Worm (Caenorhabditis elegans) whole organism, L1 larva: Measurements from ENCODE around the gene nep-11.

Source experiments
- F16B12.6 ChIP-seq: fragments of 150-350 bp; optimal IDR thresholded peaks from 2 replicates; lab custom pipeline; 2014; ENCODE audit warnings: missing biosample characterization, missing genetic modification characterization
- alr-1 ChIP-seq: fragments of 200-800 bp; sonication (Bioruptor generic); optimal IDR thresholded peaks from 2 replicates; lab custom pipeline; 2018; ENCODE audit warnings: borderline replicate concordance, mild to moderate bottlenecking, missing genetic modification characterization, missing compliant biosample characterization
- ama-1 ChIP-seq: fragments of 150-350 bp; optimal IDR thresholded peaks from 2 replicates; lab custom pipeline; 2014
- blmp-1 ChIP-seq: fragments of 150-350 bp; optimal IDR thresholded peaks from 2 replicates; lab custom pipeline; 2014; ENCODE audit warnings: missing biosample characterization, missing genetic modification characterization
- ceh-63 ChIP-seq: fragments of 200-800 bp; sonication (Bioruptor generic); optimal IDR thresholded peaks from 2 replicates; lab custom pipeline; 2018; ENCODE audit warnings: mild to moderate bottlenecking, missing genetic modification characterization, missing compliant biosample characterization
- ceh-82 ChIP-seq, 3 experiments: fragments of 150-350 bp in 1 of 3; sonication (generic microtip) in 2 of 3; optimal IDR thresholded peaks; 2 replicates each; lab custom pipeline; 2014 to 2017; ENCODE audit warnings: missing biosample characterization in 3 of 3, missing genetic modification characterization in 3 of 3
- dpl-1 ChIP-seq, 3 experiments: fragments of 150-350 bp in 2 of 3; sonication (generic microtip) in 1 of 3; optimal IDR thresholded peaks; 2 replicates each; lab custom pipeline; 2014 to 2017; ENCODE audit warnings: missing biosample characterization in 3 of 3, missing genetic modification characterization in 3 of 3, missing genetic modification reagents in 3 of 3
- dsc-1 ChIP-seq: sonication (generic microtip); optimal IDR thresholded peaks from 2 replicates; lab custom pipeline; 2016; ENCODE audit warnings: mild to moderate bottlenecking, missing genetic modification characterization, missing compliant biosample characterization
- efl-1 ChIP-seq, 4 experiments: fragments of 150-350 bp; optimal IDR thresholded peaks in 3 of 4; peaks in 1 of 4; 1 replicate in 1 of 4; 2 replicates in 3 of 4; lab custom pipeline; 2014; ENCODE audit warnings: missing biosample characterization in 2 of 4, missing genetic modification characterization in 2 of 4, missing genetic modification reagents in 2 of 4
- egl-27 ChIP-seq, 2 experiments: fragments of 150-350 bp in 1 of 2; sonication (generic microtip); optimal IDR thresholded peaks; 3 replicates each; lab custom pipeline; 2017 to 2018; ENCODE audit warnings: missing biosample characterization in 2 of 2, missing genetic modification characterization in 2 of 2, missing genetic modification reagents in 2 of 2
- fkh-4 ChIP-seq: sonication (generic microtip); optimal IDR thresholded peaks from 2 replicates; lab custom pipeline; 2016; ENCODE audit warnings: missing compliant biosample characterization, missing genetic modification characterization, borderline replicate concordance
- hlh-17 ChIP-seq: fragments of 200-800 bp; sonication (Bioruptor generic); optimal IDR thresholded peaks from 2 replicates; lab custom pipeline; 2018; ENCODE audit warnings: missing genetic modification characterization, mild to moderate bottlenecking, missing compliant biosample characterization, moderate library complexity, borderline replicate concordance
- hlh-4 ChIP-seq: sonication (generic microtip); optimal IDR thresholded peaks from 2 replicates; lab custom pipeline; 2016; ENCODE audit warnings: mild to moderate bottlenecking, missing genetic modification characterization, missing compliant biosample characterization
- hpl-2 ChIP-seq: fragments of 150-350 bp; optimal IDR thresholded peaks from 2 replicates; lab custom pipeline; 2014; ENCODE audit warnings: missing biosample characterization, missing genetic modification reagents, missing genetic modification characterization
- lin-13 ChIP-seq: fragments of 150-350 bp; optimal IDR thresholded peaks from 2 replicates; lab custom pipeline; 2014; ENCODE audit warnings: missing biosample characterization, missing genetic modification reagents, missing genetic modification characterization
- lsy-2 ChIP-seq, 2 experiments: fragments of 150-350 bp; optimal IDR thresholded peaks; 2 replicates each; lab custom pipeline; 2014; ENCODE audit warnings: missing biosample characterization in 2 of 2, missing genetic modification characterization in 2 of 2
- mdl-1 ChIP-seq, 2 experiments: fragments of 150-350 bp; optimal IDR thresholded peaks; 2 replicates each; lab custom pipeline; 2014 to 2017; ENCODE audit warnings: missing biosample characterization in 2 of 2, missing genetic modification characterization in 2 of 2, inconsistent platforms in 1 of 2
- mef-2 ChIP-seq: fragments of 150-350 bp; optimal IDR thresholded peaks from 2 replicates; lab custom pipeline; 2014; ENCODE audit warnings: missing biosample characterization, missing genetic modification characterization
- nhr-19 ChIP-seq: fragments of 200-800 bp; sonication (Bioruptor generic); conservative IDR thresholded peaks from 2 replicates; pipeline ENCODE4 v1.3.6; 2022; ENCODE audit warnings: missing genetic modification characterization, missing compliant biosample characterization
- nhr-47 ChIP-seq: sonication (generic microtip); optimal IDR thresholded peaks from 2 replicates; lab custom pipeline; 2016; ENCODE audit warnings: mild to moderate bottlenecking, missing genetic modification characterization, moderate library complexity, missing compliant biosample characterization
- nhr-71 ChIP-seq: sonication (generic microtip); optimal IDR thresholded peaks from 2 replicates; lab custom pipeline; 2016; ENCODE audit warnings: mild to moderate bottlenecking, missing genetic modification characterization, moderate library complexity, missing compliant biosample characterization
- nhr-77 ChIP-seq: fragments of 150-350 bp; optimal IDR thresholded peaks from 2 replicates; lab custom pipeline; 2014; ENCODE audit warnings: missing biosample characterization, missing genetic modification characterization
- rnt-1 ChIP-seq: sonication (generic microtip); optimal IDR thresholded peaks from 2 replicates; lab custom pipeline; 2016; ENCODE audit warnings: mild to moderate bottlenecking, missing genetic modification characterization, moderate library complexity, missing compliant biosample characterization
- skn-1 ChIP-seq: fragments of 150-350 bp; optimal IDR thresholded peaks from 2 replicates; lab custom pipeline; 2014; ENCODE audit warnings: missing biosample characterization, missing genetic modification characterization
- sptf-1 ChIP-seq: fragments of 150-350 bp; optimal IDR thresholded peaks from 2 replicates; lab custom pipeline; 2014; ENCODE audit warnings: missing biosample characterization, missing genetic modification characterization
- sup-37 ChIP-seq: fragments of 200-800 bp; sonication (Bioruptor generic); optimal IDR thresholded peaks from 2 replicates; lab custom pipeline; 2018; ENCODE audit warnings: mild to moderate bottlenecking, missing genetic modification characterization, missing compliant biosample characterization
- unc-130 ChIP-seq: fragments of 150-350 bp; optimal IDR thresholded peaks from 2 replicates; lab custom pipeline; 2017; ENCODE audit warnings: missing biosample characterization, missing genetic modification characterization, inconsistent platforms
- unc-30 ChIP-seq: sonication (generic microtip); optimal IDR thresholded peaks from 2 replicates; lab custom pipeline; 2017; ENCODE audit warnings: missing biosample characterization, missing genetic modification characterization
- unc-62 ChIP-seq: fragments of 150-350 bp; optimal IDR thresholded peaks from 2 replicates; lab custom pipeline; 2014; ENCODE audit warnings: missing biosample characterization, missing genetic modification reagents, missing genetic modification characterization
- xbp-1 ChIP-seq: sonication (generic microtip); optimal IDR thresholded peaks from 2 replicates; lab custom pipeline; 2016; ENCODE audit warnings: missing genetic modification characterization, missing compliant biosample characterization
- zag-1 ChIP-seq: fragments of 150-350 bp; optimal IDR thresholded peaks from 2 replicates; lab custom pipeline; 2014; ENCODE audit warnings: missing biosample characterization, missing genetic modification characterization

Gene nep-11

ce11 chrII:3375302-3375701, 50.0 kb downstream of the nep-11 start:
- TF ChIP-seq blmp-1 (tag; lab: Kevin White, UChicago) = no peak
- TF ChIP-seq dpl-1 (GFP tag; optimal IDR thresholded peaks at IDR 0.05; lab: Kevin White, UChicago) = no peak
- TF ChIP-seq sptf-1 (tag; lab: Kevin White, UChicago) = no peak
- TF ChIP-seq zag-1 (tag; lab: Kevin White, UChicago) = no peak
- no peak for TF ChIP-seq unc-30 (tag; lab: Kevin White, UChicago)
- TF ChIP-seq hpl-2 (GFP tag; lab: Kevin White, UChicago) = no peak
- no peak for TF ChIP-seq F16B12.6 (tag; lab: Kevin White, UChicago)
- no peak for TF ChIP-seq ceh-63 (GFP tag; lab: Kevin White, UChicago)
- TF ChIP-seq ceh-82 (tag; optimal IDR thresholded peaks at IDR 0.05; lab: Kevin White, UChicago) = no peak
- TF ChIP-seq lsy-2 (tag; optimal IDR thresholded peaks at IDR 0.05; lab: Kevin White, UChicago) = no peak
- TF ChIP-seq nhr-19 (GFP tag; lab: Robert Waterston, UW) = no peak
- no peak for TF ChIP-seq hlh-4 (tag; lab: Kevin White, UChicago)
- no peak for TF ChIP-seq hlh-17 (GFP tag; lab: Kevin White, UChicago)

ce11 chrII:3374779-3375178, 50.6 kb downstream of the nep-11 start, which contains the start of gene bath-10:
bath-10 (plus strand) TSS chrII:3375079.
- TF ChIP-seq alr-1 (tag; lab: Kevin White, UChicago) = no peak
- no peak for TF ChIP-seq egl-27 (tag; optimal IDR thresholded peaks at IDR 0.05; lab: Kevin White, UChicago)
- no peak for TF ChIP-seq F16B12.6 (tag; lab: Kevin White, UChicago)
- no peak for TF ChIP-seq xbp-1
- TF ChIP-seq ama-1 (lab: Kevin White, UChicago) = no peak
- no peak for TF ChIP-seq skn-1 (tag; lab: Kevin White, UChicago)
- TF ChIP-seq nhr-71 (tag; lab: Kevin White, UChicago) = no peak
- TF ChIP-seq dsc-1 (tag; lab: Kevin White, UChicago) = no peak

- no peak for TF ChIP-seq unc-62
- TF ChIP-seq efl-1 (optimal IDR thresholded peaks at IDR 0.05; lab: Kevin White, UChicago) = peak in 1 of 2 experiments; percentile 4
- no peak for TF ChIP-seq efl-1 (GFP tag; optimal IDR thresholded peaks at IDR 0.05 in 1 of 2; lab: Kevin White, UChicago)
- TF ChIP-seq blmp-1 (tag; lab: Kevin White, UChicago) = peak; percentile 8
- TF ChIP-seq, all 84 proteins: peak for 2
These were observed 51.5 kb downstream of the nep-11 start for ce11 chrII:3373875-3374274.

- TF ChIP-seq lin-13 (GFP tag; lab: Kevin White, UChicago) = no peak
- TF ChIP-seq dpl-1 (GFP tag; optimal IDR thresholded peaks at IDR 0.05; lab: Kevin White, UChicago) = no peak
- no peak for TF ChIP-seq F16B12.6 (tag; lab: Kevin White, UChicago)
- no peak for TF ChIP-seq sup-37 (GFP tag; lab: Kevin White, UChicago)
- TF ChIP-seq alr-1 (tag; lab: Kevin White, UChicago) = no peak
- no peak for TF ChIP-seq rnt-1 (tag; lab: Kevin White, UChicago)
- no peak for TF ChIP-seq fkh-4 (tag; lab: Kevin White, UChicago)
- no peak for TF ChIP-seq nhr-77
- no peak for TF ChIP-seq unc-30 (tag; lab: Kevin White, UChicago)
- no peak for TF ChIP-seq nhr-47 (tag; lab: Kevin White, UChicago)
- no peak for TF ChIP-seq unc-130 (tag; lab: Kevin White, UChicago)
- no peak for TF ChIP-seq mdl-1 (tag; optimal IDR thresholded peaks at IDR 0.05; lab: Kevin White, UChicago)
- TF ChIP-seq mef-2 (tag; lab: Kevin White, UChicago) = no peak
These were observed 54.3 kb downstream of the nep-11 start, which contains the start of gene bath-23 for ce11 chrII:3371010-3371409. bath-23 (plus strand) TSS chrII:3371310.
